Fruit fly (Drosophila melanogaster) whole organism, embryonic: ENCODE measurements around the gene Ran-like.
A peak's percentile ranks its signal among the peaks of the same experiment; 100 is the strongest.

Source experiments
- Adf1 ChIP-seq: fragments of 200-800 bp; sonication (Bioruptor generic); IDR thresholded peaks from 2 replicates; pipeline ENCODE4 v1.3.6; 2022; ENCODE audit warnings: missing biosample characterization, missing genetic modification characterization
- BEAF-32 ChIP-seq: fragments of 200-800 bp; sonication (Bioruptor generic); optimal IDR thresholded peaks from 3 replicates; lab custom pipeline; 2017; ENCODE audit warnings: missing biosample characterization, missing genetic modification characterization, mild to moderate bottlenecking, moderate library complexity, missing genetic modification reagents
- Bdp1 ChIP-seq: fragments of 200-800 bp; sonication (Bioruptor generic); optimal IDR thresholded peaks from 3 replicates; lab custom pipeline; 2016; ENCODE audit warnings: missing biosample characterization, missing genetic modification characterization
- CG10959 ChIP-seq: fragments of 200-800 bp; sonication (Bioruptor generic); IDR thresholded peaks from 2 replicates; pipeline ENCODE4 v1.3.6; 2022; ENCODE audit warnings: missing biosample characterization, missing genetic modification characterization
- CG11085 ChIP-seq: fragments of 200-800 bp; sonication (Bioruptor generic); IDR thresholded peaks from 2 replicates; pipeline ENCODE4 v1.3.6; 2022; ENCODE audit warnings: missing biosample characterization, missing genetic modification characterization
- CG11398 ChIP-seq: fragments of 200-800 bp; sonication (Bioruptor generic); optimal IDR thresholded peaks from 2 replicates; lab custom pipeline; 2016; ENCODE audit warnings: missing biosample characterization, missing genetic modification characterization
- CG12391 ChIP-seq: fragments of 200-800 bp; sonication (Bioruptor generic); optimal IDR thresholded peaks from 3 replicates; lab custom pipeline; 2018; ENCODE audit warnings: missing biosample characterization, mild to moderate bottlenecking, missing genetic modification characterization, moderate library complexity
- CG15479 ChIP-seq: fragments of 200-800 bp; sonication (Bioruptor generic); optimal IDR thresholded peaks from 3 replicates; lab custom pipeline; 2019; ENCODE audit warnings: missing biosample characterization, mild to moderate bottlenecking, missing genetic modification characterization, moderate library complexity
- CG1792 ChIP-seq: fragments of 200-800 bp; sonication (Bioruptor generic); optimal IDR thresholded peaks from 2 replicates; lab custom pipeline; 2016; ENCODE audit warnings: missing biosample characterization, missing genetic modification characterization
- CG30403 ChIP-seq: fragments of 200-800 bp; sonication (Bioruptor generic); optimal IDR thresholded peaks from 3 replicates; lab custom pipeline; 2016; ENCODE audit warnings: missing biosample characterization, missing genetic modification characterization
- CG31365 ChIP-seq: fragments of 200-800 bp; sonication (Bioruptor generic); optimal IDR thresholded peaks from 2 replicates; lab custom pipeline; 2018; ENCODE audit warnings: missing biosample characterization, mild to moderate bottlenecking, missing genetic modification characterization
- CG33213 ChIP-seq: fragments of 200-800 bp; sonication (Bioruptor generic); optimal IDR thresholded peaks from 3 replicates; lab custom pipeline; 2016; ENCODE audit warnings: missing biosample characterization, missing genetic modification characterization
- CG34224 ChIP-seq: fragments of 200-800 bp; sonication (Bioruptor generic); IDR thresholded peaks from 3 replicates; pipeline ENCODE4 v1.3.6; 2022; ENCODE audit warnings: missing biosample characterization, missing genetic modification characterization; ENCODE audit not compliant: partially characterized antibody
- CG4328 ChIP-seq: fragments of 200-800 bp; sonication (Bioruptor generic); optimal IDR thresholded peaks from 3 replicates; lab custom pipeline; 2017; ENCODE audit warnings: missing biosample characterization, missing genetic modification reagents, missing genetic modification characterization
- CG43689 ChIP-seq: fragments of 200-800 bp; sonication (Bioruptor generic); IDR thresholded peaks from 2 replicates; pipeline ENCODE4 v1.3.6; 2022; ENCODE audit warnings: missing biosample characterization, missing genetic modification characterization
- CG4404 ChIP-seq: fragments of 200-800 bp; sonication (Bioruptor generic); IDR thresholded peaks from 2 replicates; pipeline ENCODE4 v1.3.6; 2022; ENCODE audit warnings: missing biosample characterization, missing genetic modification characterization
- CG6175 ChIP-seq: fragments of 200-800 bp; sonication (Bioruptor generic); IDR thresholded peaks from 3 replicates; pipeline ENCODE4 v1.3.6; 2022; ENCODE audit warnings: missing biosample characterization, missing genetic modification characterization
- CG6683 ChIP-seq: fragments of 200-800 bp; sonication (Bioruptor generic); optimal IDR thresholded peaks from 2 replicates; lab custom pipeline; 2017; ENCODE audit warnings: missing biosample characterization, mild to moderate bottlenecking, missing genetic modification characterization, missing genetic modification reagents
- CG7271 ChIP-seq: fragments of 200-800 bp; sonication (Bioruptor generic); optimal IDR thresholded peaks from 2 replicates; lab custom pipeline; 2018; ENCODE audit warnings: missing biosample characterization, mild to moderate bottlenecking, missing genetic modification characterization, moderate library complexity
- CG7357 ChIP-seq: fragments of 200-800 bp; sonication (Bioruptor generic); IDR thresholded peaks from 3 replicates; pipeline ENCODE4 v1.3.6; 2022; ENCODE audit warnings: missing biosample characterization, missing genetic modification characterization
- CG7745 ChIP-seq: fragments of 200-800 bp; sonication (Bioruptor generic); optimal IDR thresholded peaks from 2 replicates; lab custom pipeline; 2018; ENCODE audit warnings: missing biosample characterization, mild to moderate bottlenecking, missing genetic modification characterization, moderate library complexity
- CkIIα-i1 ChIP-seq: fragments of 200-800 bp; sonication (Bioruptor generic); IDR thresholded peaks from 2 replicates; pipeline ENCODE4 v1.3.6; 2022; ENCODE audit warnings: missing biosample characterization, missing genetic modification characterization
- CrebB ChIP-seq: fragments of 200-800 bp; sonication (Bioruptor generic); optimal IDR thresholded peaks from 3 replicates; lab custom pipeline; 2018; ENCODE audit warnings: missing biosample characterization, mild to moderate bottlenecking, missing genetic modification characterization
- Doc2 ChIP-seq: fragments of 200-800 bp; sonication (Bioruptor generic); IDR thresholded peaks from 2 replicates; pipeline ENCODE4 v1.3.6; 2022; ENCODE audit warnings: missing biosample characterization, missing genetic modification characterization
- Dp ChIP-seq: fragments of 200-800 bp; sonication (Bioruptor generic); optimal IDR thresholded peaks from 2 replicates; lab custom pipeline; 2018; ENCODE audit warnings: missing biosample characterization, mild to moderate bottlenecking, missing genetic modification characterization, moderate library complexity
- Hey ChIP-seq: fragments of 200-800 bp; sonication (Bioruptor generic); optimal IDR thresholded peaks from 3 replicates; lab custom pipeline; 2018; ENCODE audit warnings: missing biosample characterization, mild to moderate bottlenecking, missing genetic modification characterization
- HmgZ ChIP-seq: fragments of 200-800 bp; sonication (Bioruptor generic); optimal IDR thresholded peaks from 2 replicates; lab custom pipeline; 2018; ENCODE audit warnings: missing biosample characterization, mild to moderate bottlenecking, missing genetic modification characterization
- Med ChIP-seq: fragments of 200-800 bp; sonication (Bioruptor generic); peaks from one replicate; lab custom pipeline; 2016; ENCODE audit warnings: missing biosample characterization, missing genetic modification characterization, mild to moderate bottlenecking, inconsistent platforms, moderate library complexity
- Ravus ChIP-seq: fragments of 200-800 bp; sonication (Bioruptor generic); IDR thresholded peaks from 2 replicates; pipeline ENCODE4 v1.3.6; 2022; ENCODE audit warnings: missing biosample characterization, missing genetic modification characterization
- Scr ChIP-seq: fragments of 200-800 bp; sonication (Bioruptor generic); IDR thresholded peaks from 2 replicates; pipeline ENCODE4 v1.3.6; 2022; ENCODE audit warnings: missing biosample characterization, missing genetic modification characterization; ENCODE audit not compliant: partially characterized antibody
- Sox100B ChIP-seq: fragments of 200-800 bp; sonication (Bioruptor generic); optimal IDR thresholded peaks from 3 replicates; lab custom pipeline; 2018; ENCODE audit warnings: missing biosample characterization, mild to moderate bottlenecking, missing genetic modification characterization
- TFAM ChIP-seq: fragments of 200-800 bp; sonication (Bioruptor generic); optimal IDR thresholded peaks from 2 replicates; lab custom pipeline; 2017; ENCODE audit warnings: missing biosample characterization, missing genetic modification characterization, inconsistent platforms
- Trl ChIP-seq, 3 experiments: fragments of >200 bp in 2 of 3; fragments of 200-800 bp in 1 of 3; sonication (Bioruptor generic) in 1 of 3; optimal IDR thresholded peaks; 2 replicates in 1 of 3; 3 replicates in 2 of 3; lab custom pipeline; 2016 to 2017; ENCODE audit warnings: missing biosample characterization in 1 of 3, missing genetic modification characterization in 1 of 3
- bcd ChIP-seq: fragments of 200-800 bp; sonication (Bioruptor generic); optimal IDR thresholded peaks from 2 replicates; lab custom pipeline; 2017; ENCODE audit warnings: missing biosample characterization, mild to moderate bottlenecking, missing genetic modification characterization
- cato ChIP-seq: fragments of 200-800 bp; sonication (Bioruptor generic); optimal IDR thresholded peaks from 2 replicates; lab custom pipeline; 2016; ENCODE audit warnings: missing biosample characterization, missing genetic modification characterization, borderline replicate concordance
- crol ChIP-seq: fragments of 200-800 bp; sonication (Bioruptor generic); IDR thresholded peaks from 2 replicates; pipeline ENCODE4 v1.3.6; 2022; ENCODE audit warnings: missing biosample characterization, missing genetic modification characterization
- dimm ChIP-seq: fragments of 200-800 bp; sonication (Bioruptor generic); IDR thresholded peaks from 2 replicates; pipeline ENCODE4 v1.3.6; 2022; ENCODE audit warnings: missing biosample characterization, missing genetic modification characterization
- dmrt11E ChIP-seq: fragments of 200-800 bp; sonication (Bioruptor generic); optimal IDR thresholded peaks from 3 replicates; lab custom pipeline; 2018; ENCODE audit warnings: missing biosample characterization, mild to moderate bottlenecking, missing genetic modification characterization, moderate library complexity
- fu2 ChIP-seq: fragments of 200-800 bp; sonication (Bioruptor generic); optimal IDR thresholded peaks from 2 replicates; lab custom pipeline; 2016; ENCODE audit warnings: missing biosample characterization, missing genetic modification characterization
- gsb-n ChIP-seq: fragments of 200-800 bp; sonication (Bioruptor generic); optimal IDR thresholded peaks from 3 replicates; lab custom pipeline; 2018; ENCODE audit warnings: missing biosample characterization, mild to moderate bottlenecking, missing genetic modification characterization
- gt ChIP-seq: fragments of 200-800 bp; sonication (Bioruptor generic); IDR thresholded peaks from 2 replicates; pipeline ENCODE4 v1.3.6; 2022; ENCODE audit warnings: missing biosample characterization, missing genetic modification characterization
- hth ChIP-seq: fragments of >200 bp; optimal IDR thresholded peaks from 2 replicates; lab custom pipeline; 2017; ENCODE audit warnings: inconsistent platforms
- kay ChIP-seq: fragments of 200-800 bp; sonication (Bioruptor generic); optimal IDR thresholded peaks from 2 replicates; lab custom pipeline; 2016; ENCODE audit warnings: missing biosample characterization, missing genetic modification characterization
- onecut ChIP-seq: fragments of 200-800 bp; sonication (Bioruptor generic); IDR thresholded peaks from 2 replicates; pipeline ENCODE4 v1.3.6; 2022; ENCODE audit warnings: missing biosample characterization, missing genetic modification characterization
- p53 ChIP-seq: fragments of 200-800 bp; sonication (Bioruptor generic); optimal IDR thresholded peaks from 2 replicates; lab custom pipeline; 2016; ENCODE audit warnings: missing biosample characterization, missing genetic modification characterization
- pho ChIP-seq: fragments of 200-800 bp; sonication (Bioruptor generic); optimal IDR thresholded peaks from 2 replicates; lab custom pipeline; 2016; ENCODE audit warnings: missing biosample characterization, missing genetic modification characterization
- slou ChIP-seq: fragments of 200-800 bp; sonication (Bioruptor generic); optimal IDR thresholded peaks from 3 replicates; lab custom pipeline; 2016; ENCODE audit warnings: missing biosample characterization, missing genetic modification characterization
- stc ChIP-seq: fragments of 200-800 bp; sonication (Bioruptor generic); IDR thresholded peaks from 2 replicates; pipeline ENCODE4 v1.3.6; 2022; ENCODE audit warnings: missing biosample characterization, missing genetic modification characterization
- vvl ChIP-seq: fragments of 200-800 bp; sonication (Bioruptor generic); IDR thresholded peaks from 2 replicates; pipeline ENCODE4 v1.3.6; 2022; ENCODE audit warnings: missing biosample characterization, missing genetic modification characterization
- zfh1 ChIP-seq: fragments of 200-800 bp; sonication (Bioruptor generic); IDR thresholded peaks from 3 replicates; pipeline ENCODE4 v1.3.6; 2022; ENCODE audit warnings: missing biosample characterization, missing genetic modification characterization

Ran-like gene

DNA sequence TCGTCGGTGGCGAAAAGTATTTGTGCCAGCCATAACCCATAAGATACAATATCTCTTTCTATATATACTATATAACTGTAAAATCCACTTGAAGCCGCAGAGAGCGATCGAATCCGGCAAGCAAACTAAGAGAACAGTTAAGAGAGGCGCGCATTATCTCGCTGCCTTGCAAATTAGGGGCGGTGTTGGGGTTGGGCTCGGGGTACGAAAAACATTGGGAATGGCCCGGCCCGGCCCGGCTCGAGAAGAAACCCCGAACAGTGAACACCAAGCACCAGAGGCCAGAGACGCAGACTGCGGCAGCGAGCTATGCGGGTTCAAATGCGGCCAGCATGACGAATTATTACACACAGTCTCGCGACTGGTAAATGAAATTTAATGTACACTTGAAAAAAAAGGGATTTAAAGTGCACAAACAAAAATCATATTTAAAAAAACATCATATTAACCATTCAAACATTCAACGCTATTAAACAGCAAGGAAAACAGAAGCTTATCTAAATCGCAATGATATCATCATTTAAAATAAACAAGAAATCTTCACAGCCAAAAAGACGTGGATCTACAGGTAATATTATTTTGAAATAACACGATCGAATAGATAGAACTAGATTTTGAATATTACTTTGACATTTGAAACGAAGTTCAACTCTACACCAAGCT lies 47.3 kb upstream of the Ran-like start (continued):
- TF ChIP-seq CG34224 (GFP tag; lab: Robert Waterston, UW) (no peak), gt (GFP tag; lab: Robert Waterston, UW) (no peak), Sox100B (GFP tag; lab: Kevin White, UChicago) (peak; percentile 78), CG33213 (GFP tag; lab: Kevin White, UChicago) (no peak), CG11398 (GFP tag; lab: Kevin White, UChicago) (no peak), gsb-n (peak; percentile 73), CG7745 (tag; lab: Kevin White, UChicago) (no peak), CG7357 (no peak), dmrt11E (tag; lab: Kevin White, UChicago) (no peak), slou (GFP tag; lab: Kevin White, UChicago) (no peak), Scr (GFP tag; lab: Robert Waterston, UW) (no peak), CG6175 (GFP tag; lab: Robert Waterston, UW) (0 out of 3 replicates have a peak, but pooled peaks have one; percentile 56), hth (lab: Kevin White, UChicago) (no peak), Trl (optimal IDR thresholded peaks at IDR 0.05; lab: Kevin White, UChicago) (peak; percentile 60 to 70), Trl (GFP tag; optimal IDR thresholded peaks at IDR 0.05; lab: Kevin White, UChicago) (peak; percentile 56), vvl (GFP tag; lab: Robert Waterston, UW) (peak; percentile 73), cato (GFP tag; lab: Kevin White, UChicago) (no peak), zfh1 (peak; percentile 45; the same call in 1 of the 3 replicates), CG4404 (GFP tag; lab: Robert Waterston, UW) (peak; percentile 24; the same call in 1 of the 2 replicates), CrebB (tag; lab: Kevin White, UChicago) (no peak), CG7271 (no peak), HmgZ (tag; lab: Kevin White, UChicago) (peak; percentile 2), Dp (GFP tag; lab: Kevin White, UChicago) (no peak), CG30403 (GFP tag; lab: Kevin White, UChicago) (peak; percentile 32), Hey (tag; lab: Kevin White, UChicago) (no peak), onecut (GFP tag; lab: Robert Waterston, UW) (peak; percentile 23; the same call in 1 of the 2 replicates), CG31365 (tag; lab: Kevin White, UChicago) (no peak), CG4328 (GFP tag; lab: Kevin White, UChicago) (no peak), CG43689 (no peak), Doc2 (GFP tag; lab: Robert Waterston, UW) (no peak), CG10959 (peak; percentile 24; the same call in 1 of the 2 replicates), bcd (GFP tag; lab: Kevin White, UChicago) (peak; percentile 6), CG11085 (no peak), kay (GFP tag; lab: Kevin White, UChicago) (no peak), CkIIα-i1 (no peak), CG1792 (GFP tag; lab: Kevin White, UChicago) (peak; percentile 5), Bdp1 (GFP tag; lab: Kevin White, UChicago) (no peak), CG15479 (GFP tag; lab: Kevin White, UChicago) (no peak), stc (no peak), BEAF-32 (GFP tag; lab: Kevin White, UChicago) (no peak), dimm (GFP tag; lab: Robert Waterston, UW) (0 out of 2 replicates have a peak, but pooled peaks have one; percentile 23), fu2 (GFP tag; lab: Kevin White, UChicago) (no peak), Adf1 (GFP tag; lab: Robert Waterston, UW) (peak; percentile 76), TFAM (GFP tag; lab: Kevin White, UChicago) (no peak), Med (GFP tag; lab: Kevin White, UChicago) (peak; percentile 60), CG12391 (tag; lab: Kevin White, UChicago) (no peak), pho (GFP tag; lab: Kevin White, UChicago) (no peak), CG6683 (GFP tag; lab: Kevin White, UChicago) (no peak), Ravus (GFP tag; lab: Robert Waterston, UW) (no peak), crol (GFP tag; lab: Robert Waterston, UW) (peak; percentile 76), p53 (GFP tag; lab: Kevin White, UChicago) (no peak)
